Worm (Caenorhabditis elegans): ENCODE measurements around the gene rfc-3.

rfc-3 gene

DNA sequence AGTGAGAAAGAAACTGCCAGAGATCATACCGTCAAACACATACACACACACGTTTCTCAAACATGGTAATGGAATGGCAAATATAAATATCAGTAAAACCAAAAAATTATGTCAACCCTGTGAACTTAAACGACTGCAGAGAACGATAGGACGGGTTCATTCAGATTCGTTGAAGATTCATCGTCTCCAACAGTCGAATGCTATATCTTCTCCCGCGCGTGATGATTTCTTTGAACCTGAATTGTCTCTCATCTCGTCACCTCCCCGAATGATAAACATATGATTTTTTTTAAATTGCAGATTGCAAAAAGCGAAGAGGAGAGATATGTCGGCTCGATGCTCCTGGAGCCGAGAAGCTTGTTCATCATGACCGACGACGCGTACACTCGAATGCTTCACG is 15.3 kb downstream of the rfc-3 start (continued):
- TF ChIP-seq skn-1 (tag; optimal IDR thresholded peaks at IDR 0.05) (no peak), nhr-84 (tag; optimal IDR thresholded peaks at IDR 0.05) (no peak), nhr-76 (tag; optimal IDR thresholded peaks at IDR 0.05) (no peak), nhr-20 (tag; optimal IDR thresholded peaks at IDR 0.05) (peak; percentile 19), lir-3 (tag; optimal IDR thresholded peaks at IDR 0.05; ENCODE audit: poor library complexity) (no peak), F16B12.6 (tag; optimal IDR thresholded peaks at IDR 0.05) (no peak), elt-3 (tag; optimal IDR thresholded peaks at IDR 0.05) (peak in 3 of 6 experiments; percentile 66 to 82 (median 66)), aly-2 (tag; optimal IDR thresholded peaks at IDR 0.05) (no peak), nhr-28 (tag; optimal IDR thresholded peaks at IDR 0.05) (no peak), unc-130 (tag; optimal IDR thresholded peaks at IDR 0.05) (peak; percentile 1), lin-14 (GFP tag; optimal IDR thresholded peaks at IDR 0.05) (peak; percentile 11), efl-3 (GFP tag; optimal IDR thresholded peaks at IDR 0.05) (no peak), pag-3 (tag; optimal IDR thresholded peaks at IDR 0.05; ENCODE audit: borderline replicate concordance, insufficient read depth) (no peak), dsc-1 (tag; optimal IDR thresholded peaks at IDR 0.05) (no peak), xbp-1 (tag; optimal IDR thresholded peaks at IDR 0.05) (no peak), C16A3.4 (tag; optimal IDR thresholded peaks at IDR 0.05) (no peak), ama-1 (optimal IDR thresholded peaks at IDR 0.05) (no peak), swsn-7 (tag; optimal IDR thresholded peaks at IDR 0.05) (no peak), alr-1 (tag; optimal IDR thresholded peaks at IDR 0.05; ENCODE audit: borderline replicate concordance) (no peak), elt-2 (tag; optimal IDR thresholded peaks at IDR 0.05) (no peak), hpl-2 (GFP tag; optimal IDR thresholded peaks at IDR 0.05) (no peak), rnt-1 (tag; optimal IDR thresholded peaks at IDR 0.05) (no peak), unc-86 (tag; optimal IDR thresholded peaks at IDR 0.05) (no peak), snu-23 (GFP tag; optimal IDR thresholded peaks at IDR 0.05) (peak; percentile 15), irx-1 (tag; optimal IDR thresholded peaks at IDR 0.05) (no peak), lin-13 (GFP tag; optimal IDR thresholded peaks at IDR 0.05) (no peak)

DNA sequence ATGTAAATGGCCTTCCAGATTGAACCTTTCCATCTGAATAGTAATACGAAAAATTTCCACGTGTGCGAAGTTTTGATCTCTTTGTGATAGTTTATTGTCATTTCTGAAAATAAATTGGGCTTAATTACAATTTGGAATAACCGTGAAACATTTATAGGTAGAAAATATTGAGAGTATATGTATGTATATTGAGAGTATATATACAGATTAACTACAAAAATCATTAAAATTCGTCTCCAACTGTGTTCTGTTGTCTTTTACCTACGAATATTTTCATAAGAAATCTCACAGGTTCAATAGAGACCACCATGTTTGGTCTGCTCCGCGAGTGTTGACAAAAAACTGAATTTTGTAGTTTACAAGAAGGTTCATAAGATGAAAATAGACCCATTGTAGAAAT is 17.4 kb downstream of the rfc-3 start, which contains the start of gene best-2:
Gene best-2, minus strand, starts transcription at position 101 of the 400 bp plus-strand sequence.
- TF ChIP-seq lir-3 (tag; optimal IDR thresholded peaks at IDR 0.05; ENCODE audit: poor library complexity) (no peak), vab-15 (tag; optimal IDR thresholded peaks at IDR 0.05) (no peak), efl-1 (optimal IDR thresholded peaks at IDR 0.05) (no peak), efl-1 (GFP tag; optimal IDR thresholded peaks at IDR 0.05 in 1 of 2) (no peak), hlh-4 (tag; optimal IDR thresholded peaks at IDR 0.05) (no peak), pax-3 (tag; optimal IDR thresholded peaks at IDR 0.05) (no peak), F16B12.6 (tag; optimal IDR thresholded peaks at IDR 0.05) (no peak), nhr-76 (tag; optimal IDR thresholded peaks at IDR 0.05) (no peak)

ce11 chrIV:13116679-13117078 is 21.1 kb downstream of the rfc-3 start:
- TF ChIP-seq ama-1 (optimal IDR thresholded peaks at IDR 0.05): no peak
- TF ChIP-seq efl-3 (GFP tag; optimal IDR thresholded peaks at IDR 0.05): no peak
- TF ChIP-seq blmp-1 (tag; optimal IDR thresholded peaks at IDR 0.05): peak; percentile 87
- no peak for TF ChIP-seq aha-1 (tag; optimal IDR thresholded peaks at IDR 0.05)
- no peak for TF ChIP-seq ceh-82 (tag; optimal IDR thresholded peaks at IDR 0.05)

DNA sequence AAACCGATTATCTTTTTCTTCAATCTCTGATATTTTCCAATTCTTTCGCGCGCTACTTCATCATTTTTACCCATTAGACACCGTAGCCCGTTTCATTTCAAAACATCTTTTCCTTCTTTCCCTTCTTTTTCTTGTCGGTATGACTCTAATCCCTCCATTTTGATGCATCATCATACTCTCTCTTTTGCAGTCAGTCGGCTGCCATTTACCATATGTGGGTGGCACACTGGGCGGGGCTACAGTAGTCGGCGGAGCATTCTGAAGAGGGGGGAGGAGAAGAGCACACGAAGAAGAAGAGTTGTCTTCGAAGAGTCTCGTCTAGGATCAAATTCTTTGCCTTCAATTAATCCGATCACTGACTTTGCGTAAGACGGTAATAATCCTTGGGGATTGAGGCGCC is 23.2 kb downstream of the rfc-3 start, which contains the start of gene unc-30:
Gene unc-30, plus strand, starts transcription at position 184 of the 400 bp plus-strand sequence.
- TF ChIP-seq lsy-2 (tag; optimal IDR thresholded peaks at IDR 0.05) (peak in 1 of 2 experiments; percentile 8), mab-9 (GFP tag; IDR thresholded peaks at IDR 0.05) (0 out of 2 replicates have a peak, but pooled peaks have one; percentile 26), lin-14 (GFP tag; optimal IDR thresholded peaks at IDR 0.05) (peak; percentile 27), nhr-76 (tag; optimal IDR thresholded peaks at IDR 0.05) (no peak), tbx-2 (tag; optimal IDR thresholded peaks at IDR 0.05) (no peak)

Data from whole organism, L1 larva.